Worm (Caenorhabditis elegans): ENCODE data around the gene F54D12.1.

Gene F54D12.1

ce11 chrII:1402167-1402619 is 2.0 kb downstream of the F54D12.1 start, which contains the start of gene Y51H7C.7:
TSS of gene Y51H7C.7 (plus strand) at chrII:1402569.
- TF ChIP-seq bed-3 (GFP tag; optimal IDR thresholded peaks at IDR 0.05) = no peak
- TF ChIP-seq elt-3 (tag; optimal IDR thresholded peaks at IDR 0.05) = no peak
- no peak for TF ChIP-seq unc-39 (tag; optimal IDR thresholded peaks at IDR 0.05)
- TF ChIP-seq pha-4 (tag; optimal IDR thresholded peaks at IDR 0.05) = no peak
- TF ChIP-seq ceh-43 (GFP tag; optimal IDR thresholded peaks at IDR 0.05) = no peak
- TF ChIP-seq lin-13 (tag; optimal IDR thresholded peaks at IDR 0.05) = peak; percentile 44
- no peak for TF ChIP-seq ztf-11 (tag; optimal IDR thresholded peaks at IDR 0.05)
- TF ChIP-seq mep-1 (tag; optimal IDR thresholded peaks at IDR 0.05) = peak; percentile 50
- no peak for TF ChIP-seq mab-5 (tag; optimal IDR thresholded peaks at IDR 0.05)
- TF ChIP-seq unc-120 (tag; optimal IDR thresholded peaks at IDR 0.05; ENCODE audit: poor library complexity, severe bottlenecking) = no peak
- TF ChIP-seq elt-1 (tag; optimal IDR thresholded peaks at IDR 0.05; ENCODE audit: borderline replicate concordance, insufficient read depth) = no peak
- no peak for TF ChIP-seq sptf-1 (tag; optimal IDR thresholded peaks at IDR 0.05)
- TF ChIP-seq nhr-12 (tag; optimal IDR thresholded peaks at IDR 0.05) = no peak
- no peak for TF ChIP-seq zip-8 (tag; optimal IDR thresholded peaks at IDR 0.05)

ce11 chrII:1403056-1403455 is 2.9 kb downstream of the F54D12.1 start, which contains the start of the genes Y51H7C.41 and cogc-4:
TSS of gene Y51H7C.41 (plus strand) at chrII:1403321.
TSS of gene cogc-4 (plus strand) at chrII:1403441.
- no peak for TF ChIP-seq ceh-43 (GFP tag; optimal IDR thresholded peaks at IDR 0.05)
- no peak for TF ChIP-seq mep-1 (tag; optimal IDR thresholded peaks at IDR 0.05)
- TF ChIP-seq nhr-12 (tag; optimal IDR thresholded peaks at IDR 0.05) = no peak
- TF ChIP-seq cnd-1 (tag; optimal IDR thresholded peaks at IDR 0.05) = no peak
- TF ChIP-seq mls-2 (tag; optimal IDR thresholded peaks at IDR 0.05) = no peak
- no peak for TF ChIP-seq lin-32 (GFP tag; optimal IDR thresholded peaks at IDR 0.05)
- TF ChIP-seq zip-8 (tag; optimal IDR thresholded peaks at IDR 0.05) = no peak

- no peak for TF ChIP-seq blmp-1 (tag; optimal IDR thresholded peaks at IDR 0.05)
- TF ChIP-seq nhr-28 (tag; optimal IDR thresholded peaks at IDR 0.05) = no peak
- TF ChIP-seq ceh-83 (GFP tag; optimal IDR thresholded peaks at IDR 0.05) = no peak
- TF ChIP-seq nhr-12 (tag; optimal IDR thresholded peaks at IDR 0.05) = no peak
- TF ChIP-seq mls-2 (tag; optimal IDR thresholded peaks at IDR 0.05) = no peak
- TF ChIP-seq pha-4 (tag; optimal IDR thresholded peaks at IDR 0.05) = no peak
- no peak for TF ChIP-seq ces-1 (GFP tag; optimal IDR thresholded peaks at IDR 0.05)
- no peak for TF ChIP-seq unc-120 (tag; optimal IDR thresholded peaks at IDR 0.05; ENCODE audit: poor library complexity, severe bottlenecking)
- TF ChIP-seq M03D4.4 (tag; optimal IDR thresholded peaks at IDR 0.05) = no peak
- no peak for TF ChIP-seq nhr-76 (tag; optimal IDR thresholded peaks at IDR 0.05)
- no peak for TF ChIP-seq elt-1 (tag; optimal IDR thresholded peaks at IDR 0.05; ENCODE audit: borderline replicate concordance, insufficient read depth)
- TF ChIP-seq tbx-8 (GFP tag; optimal IDR thresholded peaks at IDR 0.05) = no peak
- TF ChIP-seq unc-39 (tag; optimal IDR thresholded peaks at IDR 0.05) = no peak
- TF ChIP-seq bed-3 (GFP tag; optimal IDR thresholded peaks at IDR 0.05) = no peak
- TF ChIP-seq mab-5 (tag; optimal IDR thresholded peaks at IDR 0.05) = no peak
Observed at ce11 chrII:1411372-1411771, 11.2 kb downstream of the F54D12.1 start, which contains the start of gene Y51H7C.9. TSS of gene Y51H7C.9 (minus strand) at chrII:1411472.

DNA sequence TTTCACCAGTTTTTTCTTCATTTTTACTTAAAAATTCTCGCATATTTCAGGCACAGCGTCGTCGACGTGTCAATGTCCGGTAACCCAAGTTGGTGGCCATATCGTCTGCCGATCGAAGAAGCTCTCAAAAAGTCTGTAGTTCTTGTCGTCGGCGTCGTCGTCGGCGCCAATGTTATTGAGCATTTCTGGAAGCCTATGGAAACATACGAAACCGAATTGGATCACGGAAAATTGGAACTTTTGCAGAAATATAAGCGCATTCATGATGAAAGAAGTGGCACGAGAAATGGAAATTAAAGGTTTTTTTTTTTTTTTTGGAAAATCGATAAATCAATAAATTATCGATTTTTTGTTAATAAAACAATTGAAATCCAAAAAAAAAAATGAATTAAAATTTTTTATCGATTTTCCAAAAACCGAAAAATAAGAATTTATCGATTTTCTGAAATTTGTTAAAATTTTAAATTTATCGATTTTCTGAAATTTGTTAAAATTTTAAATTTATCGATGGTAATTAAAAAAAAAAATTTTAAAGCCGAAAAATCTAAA is 12.2 kb downstream of the F54D12.1 start, which contains the start of gene alkb-1:
Gene alkb-1, plus strand, starts transcription at position 51 of the 549 bp plus-strand sequence.
- no peak for TF ChIP-seq ham-2 (GFP tag; optimal IDR thresholded peaks at IDR 0.05)
- TF ChIP-seq nhr-76 (tag; optimal IDR thresholded peaks at IDR 0.05) = no peak
- no peak for TF ChIP-seq ztf-11 (tag; optimal IDR thresholded peaks at IDR 0.05)
- no peak for TF ChIP-seq nhr-2 (tag; optimal IDR thresholded peaks at IDR 0.05)
- TF ChIP-seq snpc-4 (tag; optimal IDR thresholded peaks at IDR 0.05) = no peak

ce11 chrII:1419994-1420393 is 19.8 kb downstream of the F54D12.1 start:
- TF ChIP-seq ham-2 (GFP tag; optimal IDR thresholded peaks at IDR 0.05) (no peak), M03D4.4 (tag; optimal IDR thresholded peaks at IDR 0.05) (no peak), nhr-76 (tag; optimal IDR thresholded peaks at IDR 0.05) (no peak), mab-5 (tag; optimal IDR thresholded peaks at IDR 0.05) (no peak), elt-3 (tag; optimal IDR thresholded peaks at IDR 0.05) (no peak), ceh-39 (tag; optimal IDR thresholded peaks at IDR 0.05) (no peak), unc-39 (tag; optimal IDR thresholded peaks at IDR 0.05) (no peak), sptf-1 (tag; optimal IDR thresholded peaks at IDR 0.05) (no peak), ceh-43 (GFP tag; optimal IDR thresholded peaks at IDR 0.05) (no peak), unc-62 (GFP tag; optimal IDR thresholded peaks at IDR 0.05) (no peak), mep-1 (tag; optimal IDR thresholded peaks at IDR 0.05) (no peak), unc-120 (tag; optimal IDR thresholded peaks at IDR 0.05; ENCODE audit: poor library complexity, severe bottlenecking) (no peak), lin-13 (tag; optimal IDR thresholded peaks at IDR 0.05) (no peak)
